Worm (Caenorhabditis elegans): ENCODE data around the gene E02C12.10.

The E02C12.10 gene

ce11 chrV:9408869-9409268, 30.7 kb upstream of the E02C12.10 start:
- TF ChIP-seq K02D7.2 (tag; optimal IDR thresholded peaks at IDR 0.05) (no peak), unc-42 (tag; optimal IDR thresholded peaks at IDR 0.05) (peak; percentile 50), C08G9.2 (tag; optimal IDR thresholded peaks at IDR 0.05) (no peak), unc-86 (tag; optimal IDR thresholded peaks at IDR 0.05) (no peak)

ce11 chrV:9406890-9407289, 28.7 kb upstream of the E02C12.10 start:
- TF ChIP-seq unc-55 (GFP tag; optimal IDR thresholded peaks at IDR 0.05): no peak

ce11 chrV:9399886-9400373, 21.7 kb upstream of the E02C12.10 start, which contains the start of gene trpp-4:
Gene trpp-4, plus strand, starts transcription at chrV:9400327.
- TF ChIP-seq dmd-4 (tag; optimal IDR thresholded peaks at IDR 0.05; ENCODE audit: borderline replicate concordance): no peak
- TF ChIP-seq hlh-6 (tag; optimal IDR thresholded peaks at IDR 0.05): no peak
- no peak for TF ChIP-seq madf-2 (tag; optimal IDR thresholded peaks at IDR 0.05)
- TF ChIP-seq pag-3 (tag; optimal IDR thresholded peaks at IDR 0.05; ENCODE audit: borderline replicate concordance): no peak
- TF ChIP-seq unc-42 (tag; optimal IDR thresholded peaks at IDR 0.05): peak; percentile 54

ce11 chrV:9394938-9395639, 16.9 kb upstream of the E02C12.10 start:
- TF ChIP-seq ceh-14 (tag; optimal IDR thresholded peaks at IDR 0.05) (no peak), odd-2 (tag; optimal IDR thresholded peaks at IDR 0.05) (no peak), ceh-31 (tag; optimal IDR thresholded peaks at IDR 0.05) (peak; percentile 77), ceh-22 (tag; optimal IDR thresholded peaks at IDR 0.05) (no peak), fax-1 (tag; optimal IDR thresholded peaks at IDR 0.05) (no peak), unc-3 (GFP tag; conservative IDR thresholded peaks at IDR 0.05) (no peak), unc-3 (tag; optimal IDR thresholded peaks at IDR 0.05) (no peak), fkh-6 (tag; optimal IDR thresholded peaks at IDR 0.05) (no peak), nfya-1 (tag; optimal IDR thresholded peaks at IDR 0.05) (no peak)

- no peak for TF ChIP-seq pha-4 (tag; optimal IDR thresholded peaks at IDR 0.05)
- TF ChIP-seq madf-2 (tag; optimal IDR thresholded peaks at IDR 0.05): no peak
- no peak for TF ChIP-seq tbx-2 (tag; optimal IDR thresholded peaks at IDR 0.05)
- no peak for TF ChIP-seq ceh-6 (GFP tag; optimal IDR thresholded peaks at IDR 0.05)
- TF ChIP-seq ceh-18 (tag; optimal IDR thresholded peaks at IDR 0.05): no peak
- TF ChIP-seq K02D7.2 (tag; optimal IDR thresholded peaks at IDR 0.05): no peak
- no peak for TF ChIP-seq T23F11.4 (GFP tag; optimal IDR thresholded peaks at IDR 0.05)
- TF ChIP-seq ceh-9 (tag; optimal IDR thresholded peaks at IDR 0.05): no peak
- TF ChIP-seq K09A11.1 (tag; optimal IDR thresholded peaks at IDR 0.05; ENCODE audit: insufficient read depth): no peak
- TF ChIP-seq zip-5 (tag; optimal IDR thresholded peaks at IDR 0.05): no peak
- TF ChIP-seq ceh-30 (tag; optimal IDR thresholded peaks at IDR 0.05): no peak
- TF ChIP-seq dmd-4 (tag; optimal IDR thresholded peaks at IDR 0.05; ENCODE audit: borderline replicate concordance): no peak
- no peak for TF ChIP-seq pag-3 (tag; optimal IDR thresholded peaks at IDR 0.05; ENCODE audit: borderline replicate concordance)
- TF ChIP-seq ceh-14 (tag; optimal IDR thresholded peaks at IDR 0.05): no peak
- TF ChIP-seq ref-2 (tag; optimal IDR thresholded peaks at IDR 0.05): no peak
- TF ChIP-seq hlh-15 (tag; optimal IDR thresholded peaks at IDR 0.05): no peak
- no peak for TF ChIP-seq Y22D7AL.16 (tag; optimal IDR thresholded peaks at IDR 0.05)
- TF ChIP-seq eyg-1 (tag; optimal IDR thresholded peaks at IDR 0.05): no peak
- no peak for TF ChIP-seq rnt-1 (tag; optimal IDR thresholded peaks at IDR 0.05)
- no peak for TF ChIP-seq nfya-1 (tag; optimal IDR thresholded peaks at IDR 0.05)
Measured at ce11 chrV:9391959-9392358, 13.8 kb upstream of the E02C12.10 start.

- TF ChIP-seq eyg-1 (tag; optimal IDR thresholded peaks at IDR 0.05): no peak
- no peak for TF ChIP-seq pqm-1 (tag; optimal IDR thresholded peaks at IDR 0.05)
- TF ChIP-seq unc-86 (tag; optimal IDR thresholded peaks at IDR 0.05): no peak
- no peak for TF ChIP-seq pha-2 (tag; optimal IDR thresholded peaks at IDR 0.05)
Measured at ce11 chrV:9386143-9386542, 7.9 kb upstream of the E02C12.10 start, which contains the start of gene hum-2. Gene hum-2, plus strand, starts transcription at chrV:9386175.
